Fruit fly (Drosophila melanogaster) Kc167 (cell line): ENCODE measurements around the gene CG4613.

Source experiments
- Myc ChIP-seq: fragments of >200 bp; optimal IDR thresholded peaks from 2 replicates; lab custom pipeline; 2017; ENCODE audit warnings: missing external identifiers
- Sin3A ChIP-seq: fragments of >200 bp; optimal IDR thresholded peaks from 2 replicates; lab custom pipeline; 2018; ENCODE audit warnings: missing external identifiers
- h ChIP-seq: fragments of >200 bp; optimal IDR thresholded peaks from 3 replicates; lab custom pipeline; 2018; ENCODE audit warnings: missing external identifiers
- insv ChIP-seq: fragments of >200 bp; optimal IDR thresholded peaks from 3 replicates; lab custom pipeline; 2018; ENCODE audit warnings: missing external identifiers
- psq ChIP-seq: fragments of >200 bp; optimal IDR thresholded peaks from 2 replicates; lab custom pipeline; 2017; ENCODE audit warnings: missing external identifiers
- ttk ChIP-seq: sonication (Bioruptor generic); optimal IDR thresholded peaks from 2 replicates; lab custom pipeline; 2017; ENCODE audit warnings: missing external identifiers

Gene CG4613

dm6 chr3L:14521590-14521989 lies at the start of gene CG4613:
TSS of gene CG4613 (minus strand) at chr3L:14521690.
- TF ChIP-seq Myc (lab: Kevin White, UChicago), result no peak
- TF ChIP-seq ttk (lab: Kevin White, UChicago), result no peak
- TF ChIP-seq h (lab: Kevin White, UChicago), result no peak
- no peak for TF ChIP-seq Sin3A (lab: Kevin White, UChicago)
- no peak for TF ChIP-seq insv (lab: Kevin White, UChicago)
- no peak for TF ChIP-seq psq (lab: Kevin White, UChicago)

- TF ChIP-seq h (lab: Kevin White, UChicago), result no peak
- TF ChIP-seq Myc (lab: Kevin White, UChicago), result no peak
- TF ChIP-seq Sin3A (lab: Kevin White, UChicago), result no peak
- no peak for TF ChIP-seq insv (lab: Kevin White, UChicago)
- TF ChIP-seq psq (lab: Kevin White, UChicago), result no peak
- no peak for TF ChIP-seq ttk (lab: Kevin White, UChicago)
Measured at dm6 chr3L:14569620-14570537, 48.4 kb upstream of the CG4613 start.

- TF ChIP-seq Myc (lab: Kevin White, UChicago) (no peak), h (lab: Kevin White, UChicago) (no peak), ttk (lab: Kevin White, UChicago) (no peak), insv (lab: Kevin White, UChicago) (no peak), psq (lab: Kevin White, UChicago) (no peak), Sin3A (lab: Kevin White, UChicago) (no peak)
Measured at dm6 chr3L:14567140-14567539, 45.6 kb upstream of the CG4613 start, which contains the start of gene CG42758. TSS of gene CG42758 (plus strand) at chr3L:14567440.

DNA sequence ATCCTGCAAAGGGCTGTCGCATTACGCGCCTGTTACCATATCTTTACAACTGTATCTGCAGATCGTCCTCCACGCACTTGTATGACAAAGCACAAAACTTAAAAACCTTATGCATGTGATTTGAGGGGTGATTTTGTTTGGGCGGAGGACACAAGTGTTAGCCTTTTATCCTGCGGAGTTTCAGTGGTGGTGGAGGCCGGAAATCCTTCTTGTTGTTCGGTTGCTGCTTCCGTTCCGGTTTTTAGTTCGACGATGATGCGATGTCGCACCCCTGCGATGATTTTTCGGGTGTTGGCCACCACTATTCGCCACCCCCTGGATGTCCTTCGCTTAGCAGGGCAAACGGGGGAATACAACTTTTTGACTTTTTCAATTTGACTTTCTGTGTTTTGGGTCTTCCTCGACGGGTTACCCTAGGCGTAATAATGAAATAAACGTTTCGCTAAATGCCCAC lies 43.7 kb upstream of the CG4613 start:
- TF ChIP-seq ttk (lab: Kevin White, UChicago) (no peak), Sin3A (lab: Kevin White, UChicago) (no peak), insv (lab: Kevin White, UChicago) (no peak), psq (lab: Kevin White, UChicago) (no peak), Myc (lab: Kevin White, UChicago) (no peak), h (lab: Kevin White, UChicago) (no peak)

- TF ChIP-seq insv (lab: Kevin White, UChicago) (no peak), ttk (lab: Kevin White, UChicago) (no peak), h (lab: Kevin White, UChicago) (no peak), psq (lab: Kevin White, UChicago) (no peak), Sin3A (lab: Kevin White, UChicago) (no peak), Myc (lab: Kevin White, UChicago) (no peak)
Measured at dm6 chr3L:14564404-14564803, 42.9 kb upstream of the CG4613 start.

DNA sequence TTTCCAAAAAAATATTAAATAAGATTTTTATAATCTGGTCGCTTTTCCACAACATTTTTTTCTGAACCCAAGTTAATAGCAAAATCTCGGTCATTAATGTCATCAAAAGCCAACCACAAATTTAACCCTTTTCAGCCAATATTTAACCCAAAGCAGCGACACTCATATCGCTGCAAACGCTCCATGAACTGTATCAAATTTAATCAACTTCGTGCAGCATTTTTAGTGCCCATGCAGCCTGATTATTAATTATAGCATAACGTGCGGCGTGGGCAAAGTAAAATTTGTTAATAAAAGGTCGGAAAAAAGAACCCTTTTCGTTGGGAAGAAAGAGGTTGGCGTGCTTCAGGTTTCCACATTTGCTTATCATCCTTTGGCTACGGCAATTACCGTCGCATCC lies 42.0 kb upstream of the CG4613 start:
- no peak for TF ChIP-seq psq (lab: Kevin White, UChicago)
- no peak for TF ChIP-seq insv (lab: Kevin White, UChicago)
- TF ChIP-seq Myc (lab: Kevin White, UChicago), result no peak
- TF ChIP-seq ttk (lab: Kevin White, UChicago), result no peak
- TF ChIP-seq Sin3A (lab: Kevin White, UChicago), result no peak
- TF ChIP-seq h (lab: Kevin White, UChicago), result no peak

DNA sequence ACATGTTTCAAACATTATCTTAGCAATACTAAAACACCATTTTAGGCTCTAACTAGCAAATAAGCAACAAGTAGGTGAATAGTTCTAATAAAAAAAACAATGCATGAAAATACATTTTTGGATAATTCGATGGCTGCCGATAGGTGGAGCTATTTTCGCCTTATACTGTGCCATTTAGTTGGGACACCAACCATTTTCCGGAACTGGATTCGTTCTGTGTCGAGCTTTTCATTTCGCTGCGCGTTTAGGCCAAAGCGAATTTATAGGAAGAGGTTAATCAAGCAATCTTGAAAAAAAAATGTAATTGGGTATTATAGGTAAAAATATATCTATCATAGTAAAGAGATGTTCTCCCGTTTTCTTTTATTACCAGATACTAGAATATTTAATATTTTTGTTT lies 41.2 kb upstream of the CG4613 start:
- TF ChIP-seq h (lab: Kevin White, UChicago) (no peak), ttk (lab: Kevin White, UChicago) (no peak), Sin3A (lab: Kevin White, UChicago) (no peak), Myc (lab: Kevin White, UChicago) (no peak), insv (lab: Kevin White, UChicago) (no peak), psq (lab: Kevin White, UChicago) (no peak)

DNA sequence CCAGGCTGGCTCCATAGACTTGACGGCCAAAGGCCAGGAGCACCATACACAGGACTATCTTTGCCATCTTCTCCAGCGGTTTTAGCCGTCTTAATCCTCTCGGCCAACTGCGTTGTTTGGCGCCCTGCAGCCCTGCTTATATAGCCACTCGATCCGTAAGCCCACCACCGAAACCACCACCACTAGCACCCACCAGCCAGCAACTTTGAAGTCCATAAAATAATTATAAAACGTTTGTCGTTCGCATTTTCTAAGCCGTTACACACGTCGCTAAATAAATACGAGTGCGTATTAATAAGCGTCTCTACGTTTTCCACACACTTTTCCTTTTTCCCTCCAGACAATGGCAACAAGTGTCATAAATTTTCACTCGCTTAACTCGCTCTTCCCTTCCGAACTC lies 39.2 kb upstream of the CG4613 start, which contains the start of gene Lk:
TSS of gene Lk (minus strand) at position 101 of the 400 bp plus-strand sequence.
- TF ChIP-seq ttk (lab: Kevin White, UChicago), result no peak
- no peak for TF ChIP-seq Sin3A (lab: Kevin White, UChicago)
- TF ChIP-seq psq (lab: Kevin White, UChicago), result no peak
- TF ChIP-seq Myc (lab: Kevin White, UChicago), result no peak
- TF ChIP-seq insv (lab: Kevin White, UChicago), result no peak
- no peak for TF ChIP-seq h (lab: Kevin White, UChicago)

DNA sequence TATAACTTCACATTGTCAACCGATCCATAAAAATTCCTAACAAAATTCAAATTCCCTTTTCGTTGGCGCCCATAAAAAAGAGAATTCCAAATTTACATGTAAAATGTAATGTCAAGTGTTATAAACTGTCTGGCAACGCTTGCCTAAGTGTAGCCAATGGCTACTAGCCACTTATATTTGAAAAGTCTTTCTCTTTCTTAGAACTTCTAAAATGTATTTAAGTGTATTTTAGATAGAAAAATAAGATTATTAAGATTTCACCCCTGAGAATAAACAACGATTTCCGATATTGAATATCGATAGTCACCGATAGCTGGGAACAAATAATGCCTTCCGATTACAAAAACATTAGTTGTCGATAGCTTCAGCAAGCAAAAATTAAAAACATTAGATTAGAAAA lies 38.2 kb upstream of the CG4613 start, which contains the start of gene CG34039:
TSS of gene CG34039 (plus strand) at position 342 of the 400 bp plus-strand sequence.
- TF ChIP-seq psq (lab: Kevin White, UChicago), result no peak
- no peak for TF ChIP-seq Myc (lab: Kevin White, UChicago)
- no peak for TF ChIP-seq h (lab: Kevin White, UChicago)
- no peak for TF ChIP-seq ttk (lab: Kevin White, UChicago)
- TF ChIP-seq Sin3A (lab: Kevin White, UChicago), result no peak
- TF ChIP-seq insv (lab: Kevin White, UChicago), result no peak

- no peak for TF ChIP-seq Myc (lab: Kevin White, UChicago)
- no peak for TF ChIP-seq h (lab: Kevin White, UChicago)
- TF ChIP-seq ttk (lab: Kevin White, UChicago), result no peak
- TF ChIP-seq insv (lab: Kevin White, UChicago), result no peak
- TF ChIP-seq Sin3A (lab: Kevin White, UChicago), result no peak
- no peak for TF ChIP-seq psq (lab: Kevin White, UChicago)
Measured at dm6 chr3L:14558947-14559509, 37.5 kb upstream of the CG4613 start.
